Worm (Caenorhabditis elegans): ENCODE data around the gene lec-6.

Gene lec-6

DNA sequence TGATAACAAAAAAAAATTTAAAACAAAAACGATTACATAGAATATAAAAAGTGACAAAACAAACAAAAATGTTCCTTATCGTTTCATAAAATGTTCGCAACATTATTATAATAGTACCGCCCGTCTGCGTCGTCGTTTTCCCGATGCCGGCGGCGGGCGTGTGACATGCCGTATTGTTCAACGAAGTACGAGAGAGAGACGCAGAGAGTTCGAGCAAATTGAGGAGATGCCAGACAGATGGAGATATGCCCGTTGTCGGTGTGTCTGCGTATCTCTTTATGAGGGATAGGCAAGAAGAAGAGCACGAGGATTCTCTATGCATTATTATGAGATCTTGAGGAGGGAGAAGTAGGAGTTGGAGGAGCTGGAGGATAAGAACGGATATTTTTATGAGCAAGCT is 23.6 kb upstream of the lec-6 start (continued):
- TF ChIP-seq snpc-4 (GFP tag; optimal IDR thresholded peaks at IDR 0.05), result no peak
- peak; percentile 56 to 78 (median 67) for TF ChIP-seq snpc-4 (tag; optimal IDR thresholded peaks at IDR 0.05)
- peak; percentile 73 for TF ChIP-seq chd-7 (tag; optimal IDR thresholded peaks at IDR 0.05)
- TF ChIP-seq tbp1 (GFP tag; optimal IDR thresholded peaks at IDR 0.05), result peak; percentile 69
- TF ChIP-seq lir-1 (GFP tag; conservative IDR thresholded peaks at IDR 0.05), result peak; percentile 37; the same call in 1 of the 2 replicates
- no peak for TF ChIP-seq madf-8 (GFP tag; conservative IDR thresholded peaks at IDR 0.05)
- TF ChIP-seq lin-35 (GFP tag; optimal IDR thresholded peaks at IDR 0.05), result peak in 1 of 3 experiments; percentile 18
- TF ChIP-seq nfya-1 (tag; optimal IDR thresholded peaks at IDR 0.05; ENCODE audit: borderline replicate concordance, insufficient read depth), result no peak
- peak; percentile 49; the same call in 1 of the 2 replicates for TF ChIP-seq cebp-1 (GFP tag; IDR thresholded peaks at IDR 0.05)
- peak; percentile 84 for TF ChIP-seq cebp-1 (tag; optimal IDR thresholded peaks at IDR 0.05)
- TF ChIP-seq rcor-1 (GFP tag; IDR thresholded peaks at IDR 0.05), result peak; percentile 78
- TF ChIP-seq ztf-6 (GFP tag; IDR thresholded peaks at IDR 0.05), result 0 out of 2 replicates have a peak, but pooled peaks have one; percentile 60
- peak; percentile 74 for TF ChIP-seq nfyb-1 (GFP tag; IDR thresholded peaks at IDR 0.05)
- TF ChIP-seq egrh-3 (GFP tag; IDR thresholded peaks at IDR 0.05), result no peak
- peak; percentile 83 for TF ChIP-seq hmg-1.2 (GFP tag; IDR thresholded peaks at IDR 0.05)
- TF ChIP-seq Y79H2A.3 (GFP tag; conservative IDR thresholded peaks at IDR 0.05), result no peak
- peak; percentile 67 for TF ChIP-seq pbrm-1 (GFP tag; IDR thresholded peaks at IDR 0.05)
- no peak for TF ChIP-seq mxl-1 (tag; optimal IDR thresholded peaks at IDR 0.05)
- 0 out of 2 replicates have a peak, but pooled peaks have one; percentile 12 for TF ChIP-seq Y95B8A.8 (GFP tag; IDR thresholded peaks at IDR 0.05)
- peak; percentile 70 for TF ChIP-seq mcd-1 (GFP tag; IDR thresholded peaks at IDR 0.05)
- TF ChIP-seq somi-1 (GFP tag; optimal IDR thresholded peaks at IDR 0.05), result peak; percentile 79
- TF ChIP-seq F23B12.7 (tag; optimal IDR thresholded peaks at IDR 0.05; ENCODE audit: insufficient read depth), result peak; percentile 9
- peak; percentile 25 for TF ChIP-seq repo-1 (tag; optimal IDR thresholded peaks at IDR 0.05)
- no peak for TF ChIP-seq snpc-3.4 (tag; optimal IDR thresholded peaks at IDR 0.05)
- peak; percentile 89 for TF ChIP-seq K12H6.12 (tag; optimal IDR thresholded peaks at IDR 0.05)
- peak; percentile 59; the same call in 1 of the 2 replicates for TF ChIP-seq lin-26 (GFP tag; IDR thresholded peaks at IDR 0.05)
- TF ChIP-seq egl-44 (GFP tag; IDR thresholded peaks at IDR 0.05), result 0 out of 2 replicates have a peak, but pooled peaks have one; percentile 72
- peak; percentile 56 for TF ChIP-seq nhr-90 (tag; optimal IDR thresholded peaks at IDR 0.05)
- TF ChIP-seq ceh-27 (GFP tag; optimal IDR thresholded peaks at IDR 0.05), result peak; percentile 92
- no peak for TF ChIP-seq zim-3 (tag; optimal IDR thresholded peaks at IDR 0.05)
- TF ChIP-seq attf-5 (GFP tag; optimal IDR thresholded peaks at IDR 0.05), result peak; percentile 97
- TF ChIP-seq D2030.7 (GFP tag; IDR thresholded peaks at IDR 0.05), result no peak
- TF ChIP-seq dpl-1 (GFP tag; optimal IDR thresholded peaks at IDR 0.05), result no peak
- TF ChIP-seq nhr-120 (GFP tag; IDR thresholded peaks at IDR 0.05), result no peak
- no peak for TF ChIP-seq T07F8.4 (tag; optimal IDR thresholded peaks at IDR 0.05)

DNA sequence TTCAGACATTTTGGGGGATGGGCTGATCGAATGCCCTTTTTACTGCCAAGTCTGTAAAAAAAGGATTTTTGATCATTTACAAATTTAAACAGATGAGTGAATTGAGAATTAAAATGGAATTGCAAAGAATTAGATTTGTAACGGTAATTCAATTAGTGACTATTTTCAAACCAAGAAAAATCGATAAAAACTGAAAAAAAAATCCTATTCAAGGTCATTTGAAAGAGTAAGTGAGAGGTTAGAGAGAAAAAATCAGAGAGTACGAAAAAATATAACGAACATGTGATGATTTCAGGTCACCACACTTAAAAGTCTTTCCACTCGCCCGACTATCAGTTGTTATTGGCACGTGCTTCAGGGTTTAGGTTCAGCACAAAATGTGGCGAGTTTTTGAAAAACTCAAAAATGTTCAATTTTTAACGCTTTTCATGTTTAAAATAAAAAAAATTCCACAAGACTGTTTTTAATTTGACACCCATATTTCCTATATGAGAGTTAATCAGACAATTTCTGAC is 20.1 kb upstream of the lec-6 start, which contains the start of gene T19C3.4:
Gene T19C3.4, minus strand, starts transcription at position 51 of the 515 bp plus-strand sequence.
- no peak for TF ChIP-seq rcor-1 (GFP tag; IDR thresholded peaks at IDR 0.05)
- no peak for TF ChIP-seq Y95B8A.8 (GFP tag; IDR thresholded peaks at IDR 0.05)
- TF ChIP-seq cebp-1 (GFP tag; IDR thresholded peaks at IDR 0.05), result no peak
- peak; percentile 47 for TF ChIP-seq cebp-1 (tag; optimal IDR thresholded peaks at IDR 0.05)
- TF ChIP-seq ztf-25 (GFP tag; IDR thresholded peaks at IDR 0.05), result no peak
- TF ChIP-seq ztf-18 (tag; optimal IDR thresholded peaks at IDR 0.05), result no peak
- TF ChIP-seq egrh-3 (GFP tag; IDR thresholded peaks at IDR 0.05), result no peak
- no peak for TF ChIP-seq ceh-27 (GFP tag; optimal IDR thresholded peaks at IDR 0.05)
- TF ChIP-seq nhr-80 (tag; optimal IDR thresholded peaks at IDR 0.05), result peak; percentile 62
- no peak for TF ChIP-seq tbx-9 (tag; optimal IDR thresholded peaks at IDR 0.05; ENCODE audit: borderline replicate concordance)
- peak; percentile 44 for TF ChIP-seq attf-5 (GFP tag; optimal IDR thresholded peaks at IDR 0.05)
- no peak for TF ChIP-seq snpc-3.4 (tag; optimal IDR thresholded peaks at IDR 0.05)
